Fruit fly (Drosophila melanogaster): ENCODE data around the gene CG9813.

DNA sequence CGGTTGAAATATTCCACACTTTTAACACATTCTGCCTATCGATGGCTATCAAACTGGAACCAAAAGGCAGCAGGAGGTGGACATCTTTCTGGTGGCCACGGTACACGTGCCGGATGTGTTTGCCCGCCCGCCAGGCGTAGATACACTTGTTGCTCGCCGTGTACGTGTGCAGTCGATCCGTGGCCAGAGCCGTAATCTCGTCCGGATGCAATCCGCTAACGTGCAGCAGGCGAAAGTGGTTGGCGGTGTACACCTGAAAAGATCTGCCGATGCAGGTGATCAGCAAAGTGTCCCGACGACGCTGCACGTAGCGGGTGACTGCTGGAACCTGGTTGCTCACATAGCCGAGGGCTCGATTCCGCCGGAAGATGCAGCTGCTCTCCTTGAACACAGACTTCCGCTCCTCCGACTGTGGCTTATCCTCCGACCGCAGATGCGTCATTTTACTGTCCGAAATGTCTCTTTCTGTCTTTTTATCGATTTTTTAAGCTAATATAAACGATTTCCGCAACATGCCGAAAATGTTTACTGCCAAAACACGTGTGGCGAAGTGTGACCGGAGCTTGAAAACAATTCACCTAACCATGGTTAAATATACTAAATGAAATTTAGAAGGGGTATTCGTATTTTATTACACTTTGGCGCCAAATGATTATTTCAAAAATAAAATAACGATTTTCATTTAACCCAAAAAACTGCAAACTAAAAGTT, 8.7 kb upstream of the CG9813 start, which contains the start of gene CG9799:
- TF ChIP-seq CG2120 (GFP tag; optimal IDR thresholded peaks at IDR 0.05) = no peak
- no peak for TF ChIP-seq h (optimal IDR thresholded peaks at IDR 0.05)
- TF ChIP-seq tap (tag; optimal IDR thresholded peaks at IDR 0.05) = no peak
- TF ChIP-seq Deaf1 (tag; optimal IDR thresholded peaks at IDR 0.05) = no peak
